Fruit fly (Drosophila melanogaster) whole organism, pupa: ENCODE data around the gene CG14960.
A peak's percentile ranks its signal among the peaks of the same experiment; 100 is the strongest.

Experiments
- CG10348 ChIP-seq: fragments of 200-800 bp; sonication (Bioruptor generic); IDR thresholded peaks from 2 replicates; pipeline ENCODE4 v1.3.6; 2022; ENCODE audit warnings: missing biosample characterization, missing genetic modification characterization
- CG12605 ChIP-seq: fragments of 200-800 bp; sonication (Bioruptor generic); IDR thresholded peaks from 2 replicates; pipeline ENCODE4 v1.3.6; 2022; ENCODE audit warnings: missing biosample characterization, missing genetic modification characterization
- CG13204 ChIP-seq: fragments of 200-800 bp; sonication (Bioruptor generic); optimal IDR thresholded peaks from 2 replicates; lab custom pipeline; 2018; ENCODE audit warnings: missing biosample characterization, mild to moderate bottlenecking, missing genetic modification characterization, moderate library complexity
- CG14655 ChIP-seq: fragments of 200-800 bp; sonication (Bioruptor generic); optimal IDR thresholded peaks from 3 replicates; lab custom pipeline; 2017; ENCODE audit warnings: mild to moderate bottlenecking, missing biosample characterization, missing genetic modification reagents, missing genetic modification characterization
- CG15710 ChIP-seq: fragments of 200-800 bp; sonication (Bioruptor generic); optimal IDR thresholded peaks from 2 replicates; lab custom pipeline; 2018; ENCODE audit warnings: missing biosample characterization, mild to moderate bottlenecking, missing genetic modification characterization, moderate library complexity
- CG17806 ChIP-seq: fragments of 200-800 bp; sonication (Bioruptor generic); optimal IDR thresholded peaks from 2 replicates; lab custom pipeline; 2018; ENCODE audit warnings: missing biosample characterization, mild to moderate bottlenecking, missing genetic modification characterization, moderate library complexity
- CG32121 ChIP-seq: fragments of 200-800 bp; sonication (Bioruptor generic); IDR thresholded peaks from 2 replicates; pipeline ENCODE4 v1.3.6; 2022; ENCODE audit warnings: missing biosample characterization, missing genetic modification characterization
- CG34367 ChIP-seq: fragments of 200-800 bp; sonication (Bioruptor generic); optimal IDR thresholded peaks from 2 replicates; lab custom pipeline; 2018; ENCODE audit warnings: missing biosample characterization, mild to moderate bottlenecking, missing genetic modification characterization
- CG4496 ChIP-seq: fragments of 200-800 bp; sonication (Bioruptor generic); IDR thresholded peaks from 3 replicates; pipeline ENCODE4 v1.3.6; 2022; ENCODE audit warnings: missing biosample characterization, missing genetic modification characterization
- CG8159 ChIP-seq: fragments of 200-800 bp; sonication (Bioruptor generic); optimal IDR thresholded peaks from 3 replicates; lab custom pipeline; 2018; ENCODE audit warnings: missing biosample characterization, mild to moderate bottlenecking, missing genetic modification characterization, moderate library complexity
- CG8301 ChIP-seq: fragments of 200-800 bp; sonication (Bioruptor generic); optimal IDR thresholded peaks from 2 replicates; lab custom pipeline; 2018; ENCODE audit warnings: missing biosample characterization, mild to moderate bottlenecking, missing genetic modification characterization
- CG9948 ChIP-seq: fragments of 200-800 bp; sonication (Bioruptor generic); optimal IDR thresholded peaks from 2 replicates; lab custom pipeline; 2018; ENCODE audit warnings: missing biosample characterization, mild to moderate bottlenecking, missing genetic modification characterization, moderate library complexity
- D1 ChIP-seq: fragments of 200-800 bp; sonication (Bioruptor generic); optimal IDR thresholded peaks from 2 replicates; lab custom pipeline; 2018; ENCODE audit warnings: missing biosample characterization, mild to moderate bottlenecking, missing genetic modification characterization, moderate library complexity
- EcR ChIP-seq: fragments of 200-800 bp; sonication (Bioruptor generic); optimal IDR thresholded peaks from 3 replicates; lab custom pipeline; 2019; ENCODE audit warnings: missing biosample characterization, missing genetic modification characterization, mild to moderate bottlenecking, moderate library complexity, missing genetic modification reagents
- Ets98B ChIP-seq: fragments of 200-800 bp; sonication (Bioruptor generic); IDR thresholded peaks from 2 replicates; pipeline ENCODE4 v1.3.6; 2022; ENCODE audit warnings: missing biosample characterization, missing genetic modification characterization
- Pif1A ChIP-seq: fragments of 200-800 bp; sonication (Bioruptor generic); optimal IDR thresholded peaks from 3 replicates; lab custom pipeline; 2016; ENCODE audit warnings: missing biosample characterization, missing genetic modification characterization
- Pif1B ChIP-seq: fragments of 200-800 bp; sonication (Bioruptor generic); optimal IDR thresholded peaks from 3 replicates; lab custom pipeline; 2016; ENCODE audit warnings: missing biosample characterization, missing genetic modification characterization
- Snoo ChIP-seq: fragments of 200-800 bp; sonication (Bioruptor generic); optimal IDR thresholded peaks from 3 replicates; lab custom pipeline; 2017; ENCODE audit warnings: missing biosample characterization, mild to moderate bottlenecking, missing genetic modification characterization, inconsistent platforms
- fd96Ca ChIP-seq: fragments of 200-800 bp; sonication (Bioruptor generic); IDR thresholded peaks from 3 replicates; pipeline ENCODE4 v1.3.6; 2022; ENCODE audit warnings: missing biosample characterization, missing genetic modification characterization
- gl ChIP-seq: fragments of 200-800 bp; sonication (Bioruptor generic); optimal IDR thresholded peaks from 2 replicates; lab custom pipeline; 2018; ENCODE audit warnings: missing biosample characterization, mild to moderate bottlenecking, missing genetic modification characterization
- rn ChIP-seq: fragments of 200-800 bp; sonication (Bioruptor generic); IDR thresholded peaks from 2 replicates; pipeline ENCODE4 v1.3.6; 2022; ENCODE audit warnings: missing biosample characterization, missing genetic modification characterization

CG14960 gene

DNA sequence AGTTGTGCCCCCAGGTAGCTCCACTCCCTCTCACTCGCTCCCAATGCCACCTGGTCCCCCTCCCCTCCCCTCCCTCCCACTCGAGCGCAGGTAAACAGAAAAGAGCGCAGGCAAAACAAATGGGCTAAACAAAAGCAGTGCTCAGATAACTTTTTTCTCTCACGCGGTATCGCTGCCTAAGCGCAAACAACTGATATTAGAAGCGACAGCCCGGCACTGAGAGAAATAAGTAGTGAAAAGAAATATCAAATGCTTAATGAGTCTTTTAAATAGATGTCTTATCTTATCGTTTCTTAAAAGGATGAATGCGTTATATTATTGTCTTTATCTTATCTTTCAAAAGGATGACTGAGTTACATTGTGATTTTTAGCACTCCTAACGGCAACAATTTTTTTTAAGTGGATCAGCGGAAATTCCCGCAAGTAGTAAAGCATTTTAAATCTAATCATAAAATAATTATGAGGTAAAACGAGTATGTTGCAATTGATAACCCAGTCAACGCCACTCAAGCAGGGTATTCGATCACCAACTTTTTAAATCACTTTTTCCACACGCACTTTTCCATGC is 30.4 kb downstream of the CG14960 start:
- TF ChIP-seq CG12605 (peak; percentile 55), Pif1B (peak; percentile 12), CG8159 (peak; percentile 13), rn (no peak), CG9948 (tag; lab: Kevin White, UChicago) (no peak), Ets98B (GFP tag; lab: Robert Waterston, UW) (peak; percentile 76), CG15710 (no peak), CG8301 (tag; lab: Kevin White, UChicago) (peak; percentile 59), Pif1A (GFP tag; lab: Kevin White, UChicago) (peak; percentile 46), Snoo (tag; lab: Kevin White, UChicago) (peak; percentile 0), fd96Ca (peak; percentile 53; the same call in 1 of the 3 replicates), CG17806 (no peak), CG14655 (GFP tag; lab: Kevin White, UChicago) (peak; percentile 62), CG4496 (peak; percentile 54; the same call in 2 of the 3 replicates), CG32121 (GFP tag; lab: Robert Waterston, UW) (peak; percentile 72)

DNA sequence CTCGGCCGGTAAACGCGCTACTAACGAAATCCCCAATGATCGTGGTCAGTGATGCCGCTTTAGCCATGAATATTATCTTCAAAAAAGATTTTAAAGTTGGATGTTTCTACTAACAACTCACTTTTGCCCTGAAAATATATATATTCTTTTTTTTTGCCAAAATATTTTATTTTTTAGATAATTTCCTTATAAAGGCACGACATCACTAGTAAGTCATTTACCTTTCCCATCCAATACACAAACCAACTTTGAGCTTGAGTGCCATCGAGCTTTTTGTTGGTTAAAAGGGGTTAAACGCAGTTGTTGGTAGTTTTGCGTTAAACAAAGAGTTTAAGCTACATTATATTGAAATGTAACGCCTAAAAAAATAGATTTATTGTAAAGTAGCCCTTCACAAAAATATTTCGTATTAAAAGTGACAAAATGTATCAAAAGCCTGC is 32.3 kb downstream of the CG14960 start, which contains the start of gene CG14968:
CG14968 (minus strand) TSS at position 26 of the 440 bp plus-strand sequence.
- TF ChIP-seq fd96Ca (peak; percentile 94), CG8159 (peak; percentile 92), Snoo (tag; lab: Kevin White, UChicago) (peak; percentile 97), CG8301 (tag; lab: Kevin White, UChicago) (peak; percentile 92), CG13204 (GFP tag; lab: Kevin White, UChicago) (peak; percentile 59), CG10348 (GFP tag; lab: Robert Waterston, UW) (peak; percentile 68), CG9948 (tag; lab: Kevin White, UChicago) (peak; percentile 91), CG17806 (peak; percentile 94), Pif1A (GFP tag; lab: Kevin White, UChicago) (peak; percentile 95), CG34367 (tag; lab: Kevin White, UChicago) (peak; percentile 87), CG15710 (peak; percentile 94), CG14655 (GFP tag; lab: Kevin White, UChicago) (peak; percentile 94), D1 (tag; lab: Kevin White, UChicago) (peak; percentile 90), CG12605 (peak; percentile 97), Pif1B (peak; percentile 96), gl (tag; lab: Kevin White, UChicago) (peak; percentile 80), EcR (GFP tag; lab: Kevin White, UChicago) (peak; percentile 98), CG4496 (peak; percentile 98), rn (peak; percentile 91), Ets98B (GFP tag; lab: Robert Waterston, UW) (peak; percentile 95), CG32121 (GFP tag; lab: Robert Waterston, UW) (peak; percentile 95)

DNA sequence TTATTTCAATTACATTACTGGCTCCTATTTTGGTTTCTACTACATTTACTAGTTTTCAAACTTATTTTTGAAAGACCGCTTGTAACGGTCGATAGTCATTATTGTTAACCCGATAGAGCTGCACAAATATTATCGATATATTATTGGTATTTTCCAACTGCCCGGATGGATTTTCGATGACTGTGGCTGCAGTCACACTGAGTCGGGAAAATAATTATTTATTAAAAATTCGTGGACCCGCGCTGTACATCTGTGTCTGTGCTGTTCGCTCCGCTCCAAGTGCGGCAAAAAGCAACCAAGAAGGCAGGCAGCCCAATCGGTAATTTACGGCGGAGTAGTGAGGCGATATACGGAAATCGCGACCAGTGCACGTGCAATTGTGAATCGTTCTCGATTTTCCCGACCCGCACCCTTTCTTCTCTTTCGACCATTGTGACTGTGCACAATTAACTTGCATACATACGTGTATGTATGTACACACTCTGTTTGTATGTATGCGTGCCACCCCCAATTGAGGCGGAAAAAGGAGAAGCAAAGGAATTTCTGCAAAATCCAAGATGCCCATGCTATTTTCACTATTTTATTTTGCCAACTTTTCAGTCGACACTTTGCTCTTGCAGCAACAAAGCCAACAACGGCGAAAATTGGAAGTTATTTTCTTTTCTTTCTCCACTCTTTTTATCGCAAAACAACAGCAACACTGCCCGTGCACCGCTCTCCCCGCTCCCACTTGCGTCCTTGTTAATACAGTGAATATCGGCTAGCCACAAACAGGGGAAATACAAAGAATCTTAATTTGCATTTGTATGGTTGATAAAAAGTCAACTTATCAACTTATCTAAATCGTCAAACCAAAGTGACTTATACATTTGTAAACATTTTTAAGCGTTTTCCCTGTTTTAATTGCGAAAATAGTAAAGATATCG is 33.0 kb downstream of the CG14960 start, which contains the start of gene ZnT63C:
ZnT63C (plus strand) TSS at position 175 of the 926 bp plus-strand sequence.
- TF ChIP-seq Ets98B (GFP tag; lab: Robert Waterston, UW) (peak; percentile 18; the same call in 1 of the 2 replicates), rn (peak; percentile 42; the same call in 1 of the 2 replicates), CG14655 (GFP tag; lab: Kevin White, UChicago) (peak; percentile 60), CG15710 (peak; percentile 25), gl (tag; lab: Kevin White, UChicago) (peak; percentile 71), CG8301 (tag; lab: Kevin White, UChicago) (peak; percentile 53), Pif1A (GFP tag; lab: Kevin White, UChicago) (peak; percentile 42), EcR (GFP tag; lab: Kevin White, UChicago) (no peak), D1 (tag; lab: Kevin White, UChicago) (no peak), CG34367 (tag; lab: Kevin White, UChicago) (no peak), CG4496 (peak; percentile 72), CG32121 (GFP tag; lab: Robert Waterston, UW) (peak; percentile 54; the same call in 1 of the 2 replicates), fd96Ca (0 out of 3 replicates have a peak, but pooled peaks have one; percentile 26), CG9948 (tag; lab: Kevin White, UChicago) (peak; percentile 18), CG8159 (no peak), CG10348 (GFP tag; lab: Robert Waterston, UW) (no peak), CG13204 (GFP tag; lab: Kevin White, UChicago) (no peak), CG12605 (peak; percentile 41), Pif1B (no peak), Snoo (tag; lab: Kevin White, UChicago) (no peak), CG17806 (peak; percentile 38)

DNA sequence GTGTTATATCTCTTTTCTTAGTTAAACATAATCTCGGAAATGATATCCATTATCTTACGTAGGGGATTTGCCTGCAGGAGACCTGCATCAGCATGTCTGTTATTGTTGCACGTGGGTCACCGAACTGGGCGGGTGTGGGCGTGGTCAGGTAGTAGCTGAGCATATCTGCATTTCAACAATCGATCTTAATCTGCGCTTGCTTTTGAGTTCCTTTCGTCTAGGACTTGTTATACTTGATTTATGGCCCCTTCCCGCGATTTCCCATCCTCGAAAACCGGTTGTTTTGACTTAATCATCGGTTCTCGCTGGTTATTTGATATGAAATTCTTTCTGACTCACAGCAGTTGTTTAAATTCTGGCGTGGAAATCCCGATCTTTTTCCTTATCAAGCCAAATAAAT is 33.9 kb downstream of the CG14960 start:
- TF ChIP-seq Pif1B (no peak), EcR (GFP tag; lab: Kevin White, UChicago) (peak; percentile 85)

DNA sequence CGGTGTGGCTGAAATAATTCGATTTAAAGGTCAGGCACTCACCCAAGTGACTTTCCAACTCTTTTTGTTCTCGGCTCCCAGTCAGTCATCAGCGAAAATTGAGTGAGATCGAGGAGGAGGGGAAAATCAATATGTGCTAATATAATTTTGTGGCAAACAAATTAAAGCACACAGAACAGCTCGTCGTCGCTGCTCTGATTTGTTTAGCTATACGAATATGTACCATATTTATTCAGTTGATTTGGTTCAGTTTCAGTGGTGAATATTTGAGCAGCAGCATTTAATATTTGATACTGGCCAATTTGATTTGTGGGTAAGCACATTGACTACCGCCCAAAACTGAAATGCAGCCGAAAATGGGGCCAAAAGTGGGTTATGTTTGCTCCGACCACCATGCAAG is 34.6 kb downstream of the CG14960 start:
- TF ChIP-seq CG8301 (tag; lab: Kevin White, UChicago) (no peak), Ets98B (GFP tag; lab: Robert Waterston, UW) (no peak), CG34367 (tag; lab: Kevin White, UChicago) (no peak), Pif1B (no peak), CG12605 (no peak), CG9948 (tag; lab: Kevin White, UChicago) (no peak), Pif1A (GFP tag; lab: Kevin White, UChicago) (no peak), CG8159 (no peak), gl (tag; lab: Kevin White, UChicago) (no peak), CG14655 (GFP tag; lab: Kevin White, UChicago) (no peak), CG15710 (no peak), CG4496 (no peak), fd96Ca (no peak), Snoo (tag; lab: Kevin White, UChicago) (no peak), EcR (GFP tag; lab: Kevin White, UChicago) (no peak), CG10348 (GFP tag; lab: Robert Waterston, UW) (no peak), rn (no peak)
